Worm (Caenorhabditis elegans) whole organism, early embryonic: ENCODE data around the gene str-173.

Experiments
- B0310.2 ChIP-seq: sonication (generic microtip); optimal IDR thresholded peaks from 2 replicates; lab custom pipeline; 2016; ENCODE audit warnings: mild to moderate bottlenecking, missing genetic modification characterization, missing compliant biosample characterization
- F13C5.2 ChIP-seq: sonication (generic microtip); optimal IDR thresholded peaks from 2 replicates; lab custom pipeline; 2017; ENCODE audit warnings: mild to moderate bottlenecking, missing genetic modification characterization, inconsistent platforms, missing compliant biosample characterization
- aly-1 ChIP-seq: sonication (generic microtip); optimal IDR thresholded peaks from 2 replicates; lab custom pipeline; 2016; ENCODE audit warnings: missing genetic modification characterization, missing compliant biosample characterization
- ama-1 ChIP-seq: fragments of 150-350 bp; optimal IDR thresholded peaks from 2 replicates; lab custom pipeline; 2014
- ceh-13 ChIP-seq: fragments of 200-800 bp; sonication (Bioruptor generic); optimal IDR thresholded peaks from 2 replicates; lab custom pipeline; 2018; ENCODE audit warnings: mild to moderate bottlenecking, missing genetic modification characterization, missing compliant biosample characterization
- ceh-36 ChIP-seq: sonication (generic microtip); optimal IDR thresholded peaks from 2 replicates; lab custom pipeline; 2016; ENCODE audit warnings: missing genetic modification characterization, inconsistent platforms, missing compliant biosample characterization
- ets-7 ChIP-seq: sonication (generic microtip); optimal IDR thresholded peaks from 2 replicates; lab custom pipeline; 2016; ENCODE audit warnings: missing genotype, missing genetic modification characterization, missing compliant biosample characterization
- flt-1 ChIP-seq: fragments of 200-800 bp; sonication (Bioruptor generic); IDR thresholded peaks from 2 replicates; pipeline ENCODE4 v1.3.6; 2022; ENCODE audit warnings: missing genetic modification characterization, missing compliant biosample characterization
- hmbx-1 ChIP-seq: sonication (generic microtip); optimal IDR thresholded peaks from 2 replicates; lab custom pipeline; 2016; ENCODE audit warnings: mild to moderate bottlenecking, missing genetic modification characterization, missing compliant biosample characterization
- hmg-4 ChIP-seq: fragments of 200-800 bp; sonication (Bioruptor generic); optimal IDR thresholded peaks from 2 replicates; lab custom pipeline; 2018; ENCODE audit warnings: mild to moderate bottlenecking, missing genetic modification characterization, missing compliant biosample characterization
- hnd-1 ChIP-seq: sonication (generic microtip); optimal IDR thresholded peaks from 2 replicates; lab custom pipeline; 2016; ENCODE audit warnings: missing genetic modification characterization, missing compliant biosample characterization
- pes-1 ChIP-seq: fragments of 200-800 bp; sonication (Bioruptor generic); IDR thresholded peaks from 2 replicates; pipeline ENCODE4 v1.3.6; 2022; ENCODE audit warnings: missing genetic modification reagents, missing genetic modification characterization, missing compliant biosample characterization
- scrt-1 ChIP-seq: fragments of 200-800 bp; sonication (Bioruptor generic); IDR thresholded peaks from 2 replicates; pipeline ENCODE4 v1.3.6; 2022; ENCODE audit warnings: missing genetic modification characterization, missing compliant biosample characterization
- sea-1 ChIP-seq: fragments of 200-800 bp; sonication (Bioruptor generic); conservative IDR thresholded peaks from 2 replicates; pipeline ENCODE4 v1.3.6; 2022; ENCODE audit warnings: missing genetic modification characterization, missing compliant biosample characterization
- tbx-11 ChIP-seq: fragments of 200-800 bp; sonication (Bioruptor generic); IDR thresholded peaks from 2 replicates; pipeline ENCODE4 v1.3.6; 2022; ENCODE audit warnings: missing genetic modification characterization, missing compliant biosample characterization
- tbx-37 ChIP-seq: fragments of 200-800 bp; sonication (Bioruptor generic); conservative IDR thresholded peaks from 2 replicates; pipeline ENCODE4 v1.3.6; 2022; ENCODE audit warnings: missing genetic modification reagents, missing genetic modification characterization, missing compliant biosample characterization
- tra-4 ChIP-seq: sonication (generic microtip); optimal IDR thresholded peaks from 2 replicates; lab custom pipeline; 2017; ENCODE audit warnings: missing genetic modification characterization, missing compliant biosample characterization

Gene str-173

DNA sequence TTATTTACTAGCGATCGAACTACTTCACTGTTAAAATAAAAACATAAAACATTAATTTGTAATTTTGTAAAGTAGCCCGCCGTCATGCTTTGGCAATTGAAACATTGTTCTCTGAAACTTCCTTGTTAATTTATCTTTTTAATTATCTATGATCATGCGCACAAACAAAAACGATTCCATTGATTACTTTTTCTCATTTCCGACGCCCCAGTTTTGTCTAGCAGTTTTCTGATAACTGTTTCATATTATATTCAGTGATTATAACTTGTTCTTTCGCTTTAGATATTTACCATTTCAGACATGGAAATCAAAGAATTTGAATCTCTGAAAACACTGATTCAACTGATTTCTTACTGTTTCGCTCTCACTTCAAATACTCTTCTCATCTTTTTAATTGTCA, 15.5 kb downstream of the str-173 start, which contains the start of gene str-170:
TSS of gene str-170 (plus strand) at position 301 of the 400 bp plus-strand sequence.
- TF ChIP-seq scrt-1 (GFP tag; lab: Robert Waterston, UW): no peak
- no peak for TF ChIP-seq pes-1 (GFP tag; lab: Robert Waterston, UW)
- no peak for TF ChIP-seq ama-1 (lab: Kevin White, UChicago)
- no peak for TF ChIP-seq B0310.2 (tag; lab: Kevin White, UChicago)
- TF ChIP-seq hmbx-1: no peak
- no peak for TF ChIP-seq tra-4
- no peak for TF ChIP-seq ets-7 (tag; lab: Kevin White, UChicago)
- TF ChIP-seq hnd-1 (tag; lab: Kevin White, UChicago): no peak

DNA sequence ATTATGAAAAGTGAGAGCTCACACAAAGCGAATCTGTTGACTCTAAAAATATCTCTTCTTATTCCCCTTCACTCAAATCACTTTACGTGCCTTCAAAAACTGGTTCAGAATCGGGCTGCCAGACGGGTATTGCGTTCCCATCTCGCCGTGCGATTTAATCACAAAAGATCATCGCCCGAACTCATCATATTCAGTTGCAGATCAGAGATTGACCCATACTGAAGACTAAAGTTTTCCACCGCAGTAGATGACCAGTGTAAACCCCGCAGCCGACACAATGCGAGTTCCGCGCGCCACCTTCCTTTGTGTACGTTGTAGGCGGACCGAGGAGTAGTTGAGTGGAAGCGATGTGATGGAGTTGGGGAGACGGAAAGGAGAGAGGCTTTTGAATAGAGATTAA, 19.1 kb downstream of the str-173 start:
- no peak for TF ChIP-seq ceh-13 (GFP tag; lab: Kevin White, UChicago)
- TF ChIP-seq tbx-11 (GFP tag; lab: Robert Waterston, UW): no peak
- TF ChIP-seq hnd-1 (tag; lab: Kevin White, UChicago): no peak
- no peak for TF ChIP-seq tbx-37
- TF ChIP-seq ceh-36 (tag; lab: Kevin White, UChicago): no peak
- TF ChIP-seq hmbx-1: no peak
- TF ChIP-seq F13C5.2 (tag; lab: Kevin White, UChicago): peak; percentile 8
- TF ChIP-seq scrt-1 (GFP tag; lab: Robert Waterston, UW): no peak
- no peak for TF ChIP-seq ets-7 (tag; lab: Kevin White, UChicago)
- TF ChIP-seq flt-1 (GFP tag; lab: Robert Waterston, UW): no peak
- TF ChIP-seq sea-1: no peak
- TF ChIP-seq aly-1 (tag; lab: Kevin White, UChicago): no peak
- TF ChIP-seq ama-1 (lab: Kevin White, UChicago): peak; percentile 50
- TF ChIP-seq tra-4: no peak
- no peak for TF ChIP-seq B0310.2 (tag; lab: Kevin White, UChicago)

- TF ChIP-seq tbx-11 (GFP tag; lab: Robert Waterston, UW) (no peak), aly-1 (tag; lab: Kevin White, UChicago) (no peak), pes-1 (GFP tag; lab: Robert Waterston, UW) (no peak), ama-1 (lab: Kevin White, UChicago) (no peak), flt-1 (GFP tag; lab: Robert Waterston, UW) (no peak), scrt-1 (GFP tag; lab: Robert Waterston, UW) (no peak), ets-7 (tag; lab: Kevin White, UChicago) (no peak)
Observed at ce11 chrIV:4883984-4884383, 22.4 kb downstream of the str-173 start, which contains the start of gene str-166. Gene str-166 (plus strand): TSS chrIV:4884284.

DNA sequence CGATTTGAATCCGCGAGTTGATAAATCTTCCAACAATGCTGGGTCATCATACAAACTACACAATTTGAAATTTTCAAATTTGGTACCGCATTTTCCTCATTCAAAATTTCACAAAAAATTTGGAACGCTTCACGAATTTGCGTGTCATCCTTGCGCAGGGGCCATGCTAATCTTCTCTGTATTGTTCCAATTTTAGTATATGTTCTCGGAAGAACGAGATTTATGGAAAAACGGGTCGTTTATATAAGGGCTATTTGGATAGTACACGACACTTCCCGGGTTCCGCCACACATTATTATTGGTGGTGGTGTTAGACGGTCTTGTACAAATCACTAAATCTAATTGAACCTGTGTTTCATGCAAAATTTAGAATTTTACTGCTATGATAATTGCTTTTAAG, 23.9 kb downstream of the str-173 start:
- no peak for TF ChIP-seq F13C5.2 (tag; lab: Kevin White, UChicago)
- TF ChIP-seq tbx-37: no peak
- no peak for TF ChIP-seq tbx-11 (GFP tag; lab: Robert Waterston, UW)
- TF ChIP-seq hmbx-1: no peak
- no peak for TF ChIP-seq ets-7 (tag; lab: Kevin White, UChicago)
- no peak for TF ChIP-seq B0310.2 (tag; lab: Kevin White, UChicago)
- no peak for TF ChIP-seq hmg-4 (GFP tag; lab: Kevin White, UChicago)
- no peak for TF ChIP-seq scrt-1 (GFP tag; lab: Robert Waterston, UW)
- 0 out of 2 replicates have a peak, but pooled peaks have one; percentile 49 for TF ChIP-seq sea-1
- TF ChIP-seq pes-1 (GFP tag; lab: Robert Waterston, UW): 0 out of 2 replicates have a peak, but pooled peaks have one; percentile 59
- TF ChIP-seq ama-1 (lab: Kevin White, UChicago): no peak
- TF ChIP-seq tra-4: no peak
- TF ChIP-seq aly-1 (tag; lab: Kevin White, UChicago): no peak
- TF ChIP-seq ceh-36 (tag; lab: Kevin White, UChicago): peak; percentile 1
- TF ChIP-seq ceh-13 (GFP tag; lab: Kevin White, UChicago): no peak
- TF ChIP-seq hnd-1 (tag; lab: Kevin White, UChicago): no peak
- TF ChIP-seq flt-1 (GFP tag; lab: Robert Waterston, UW): no peak

ce11 chrIV:4887258-4887657, 25.7 kb downstream of the str-173 start, which contains the start of gene T08B6.1:
Gene T08B6.1 (minus strand): TSS chrIV:4887358.
- TF ChIP-seq hmg-4 (GFP tag; lab: Kevin White, UChicago) (no peak), tbx-11 (GFP tag; lab: Robert Waterston, UW) (no peak)

DNA sequence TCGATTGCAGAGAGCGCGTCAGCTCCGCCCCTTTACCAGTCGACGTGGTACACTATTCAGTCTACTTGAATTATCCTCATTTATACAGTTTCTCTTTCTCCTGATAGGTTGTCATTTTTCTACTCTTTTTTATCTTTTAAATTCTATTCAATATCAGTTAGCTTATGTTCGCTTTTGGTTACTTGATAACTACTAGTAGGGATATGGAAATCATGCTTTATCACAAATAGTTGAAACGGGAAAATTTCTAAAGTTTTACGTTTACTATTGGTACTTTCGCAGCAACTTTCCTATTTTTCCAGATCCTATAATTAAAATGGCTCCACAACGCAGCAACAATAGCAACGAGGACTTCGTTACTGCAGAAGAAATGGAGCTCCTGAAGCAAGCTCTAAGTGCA, 28.0 kb downstream of the str-173 start, which contains the start of gene sgnh-1:
TSS of gene sgnh-1 (plus strand) at position 301 of the 400 bp plus-strand sequence.
- no peak for TF ChIP-seq hmg-4 (GFP tag; lab: Kevin White, UChicago)
- no peak for TF ChIP-seq ceh-13 (GFP tag; lab: Kevin White, UChicago)
- no peak for TF ChIP-seq ama-1 (lab: Kevin White, UChicago)
- TF ChIP-seq ets-7 (tag; lab: Kevin White, UChicago): no peak
- TF ChIP-seq tbx-37: no peak
- no peak for TF ChIP-seq ceh-36 (tag; lab: Kevin White, UChicago)
- no peak for TF ChIP-seq aly-1 (tag; lab: Kevin White, UChicago)
- no peak for TF ChIP-seq hmbx-1
- no peak for TF ChIP-seq flt-1 (GFP tag; lab: Robert Waterston, UW)
- no peak for TF ChIP-seq sea-1
- TF ChIP-seq F13C5.2 (tag; lab: Kevin White, UChicago): no peak
- TF ChIP-seq hnd-1 (tag; lab: Kevin White, UChicago): no peak
- no peak for TF ChIP-seq pes-1 (GFP tag; lab: Robert Waterston, UW)
- no peak for TF ChIP-seq B0310.2 (tag; lab: Kevin White, UChicago)
- no peak for TF ChIP-seq tra-4
- no peak for TF ChIP-seq tbx-11 (GFP tag; lab: Robert Waterston, UW)
- TF ChIP-seq scrt-1 (GFP tag; lab: Robert Waterston, UW): no peak

ce11 chrIV:4890543-4890942, 29.0 kb downstream of the str-173 start, which contains the start of gene T08B6.9:
Gene T08B6.9 (plus strand): TSS chrIV:4890843.
- no peak for TF ChIP-seq ceh-13 (GFP tag; lab: Kevin White, UChicago)
- TF ChIP-seq tbx-11 (GFP tag; lab: Robert Waterston, UW): no peak
- TF ChIP-seq pes-1 (GFP tag; lab: Robert Waterston, UW): no peak
